Worm (Caenorhabditis elegans) whole organism, young adult: ENCODE results near the gene mma-1.

Experiments used
- bed-1 ChIP-seq: fragments of 200-800 bp; sonication (Bioruptor generic); IDR thresholded peaks from 2 replicates; pipeline ENCODE4 v1.3.6; 2022; ENCODE audit warnings: missing genetic modification reagents, missing genetic modification characterization, missing compliant biosample characterization
- ets-4 ChIP-seq: fragments of 200-800 bp; sonication (Bioruptor generic); optimal IDR thresholded peaks from 2 replicates; lab custom pipeline; 2018; ENCODE audit warnings: mild to moderate bottlenecking, missing genetic modification characterization, missing compliant biosample characterization
- nhr-90 ChIP-seq: sonication (generic microtip); optimal IDR thresholded peaks from 2 replicates; lab custom pipeline; 2016; ENCODE audit warnings: missing genotype, mild to moderate bottlenecking, missing genetic modification characterization, missing compliant biosample characterization
- sptf-2 ChIP-seq: fragments of 200-800 bp; sonication (Bioruptor generic); optimal IDR thresholded peaks from 2 replicates; lab custom pipeline; 2018; ENCODE audit warnings: mild to moderate bottlenecking, missing genetic modification characterization, missing compliant biosample characterization
- tbp1 ChIP-seq: fragments of 200-800 bp; sonication (Bioruptor generic); optimal IDR thresholded peaks from 2 replicates; lab custom pipeline; 2018; ENCODE audit warnings: mild to moderate bottlenecking, missing genetic modification characterization, missing compliant biosample characterization
- zfh-2 ChIP-seq: fragments of 200-800 bp; sonication (Bioruptor generic); conservative IDR thresholded peaks from 2 replicates; pipeline ENCODE4 v1.3.6; 2022; ENCODE audit warnings: missing genetic modification reagents, missing genetic modification characterization, missing compliant biosample characterization

DNA sequence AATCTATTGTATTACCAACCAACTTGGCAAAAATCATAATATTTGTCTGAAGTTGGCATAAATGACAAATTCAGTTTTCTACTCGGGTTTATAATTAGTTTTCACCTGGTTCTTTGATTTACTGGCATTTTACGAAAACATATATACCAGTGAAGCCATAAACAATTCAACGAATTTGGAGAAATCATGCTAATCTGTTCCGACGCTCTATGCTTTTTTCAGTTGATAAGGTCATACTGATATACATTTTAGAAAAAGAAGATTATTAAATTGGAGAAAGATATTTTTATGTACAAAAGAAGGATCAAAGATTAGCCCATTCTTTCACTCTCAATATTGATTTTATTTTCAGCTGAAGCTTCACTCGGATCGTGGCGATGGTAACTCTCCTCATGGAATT, 9.3 kb downstream of the mma-1 start:
- TF ChIP-seq zfh-2 (GFP tag; lab: Robert Waterston, UW) (no peak), tbp1 (GFP tag; lab: Kevin White, UChicago) (no peak), ets-4 (GFP tag; lab: Kevin White, UChicago) (no peak), nhr-90 (tag; lab: Kevin White, UChicago) (no peak), bed-1 (GFP tag; lab: Robert Waterston, UW) (no peak), sptf-2 (GFP tag; lab: Kevin White, UChicago) (no peak)
